Fruit fly (Drosophila melanogaster) whole organism, embryonic: ENCODE results near the gene Efhc1.1.

Source experiments
- Ada2b ChIP-seq: fragments of 200-800 bp; sonication (Bioruptor generic); IDR thresholded peaks from 2 replicates; pipeline ENCODE4 v1.3.6; 2022; ENCODE audit warnings: missing biosample characterization, missing genetic modification characterization
- Atf3 ChIP-seq: fragments of 200-800 bp; sonication (Bioruptor generic); optimal IDR thresholded peaks from 3 replicates; lab custom pipeline; 2016; ENCODE audit warnings: missing biosample characterization, missing genetic modification characterization
- Awh ChIP-seq: fragments of 200-800 bp; sonication (Bioruptor generic); IDR thresholded peaks from 2 replicates; pipeline ENCODE4, ENCODE4 v1.3.6; 2022; ENCODE audit warnings: missing biosample characterization, missing genetic modification characterization
- CG10209 ChIP-seq: fragments of 200-800 bp; sonication (Bioruptor generic); optimal IDR thresholded peaks from 3 replicates; lab custom pipeline; 2017; ENCODE audit warnings: missing biosample characterization, mild to moderate bottlenecking, missing genetic modification characterization, missing genetic modification reagents
- CG10431 ChIP-seq: fragments of 200-800 bp; sonication (Bioruptor generic); optimal IDR thresholded peaks from 3 replicates; lab custom pipeline; 2018; ENCODE audit warnings: missing biosample characterization, mild to moderate bottlenecking, missing genetic modification characterization
- CG12391 ChIP-seq: fragments of 200-800 bp; sonication (Bioruptor generic); optimal IDR thresholded peaks from 3 replicates; lab custom pipeline; 2018; ENCODE audit warnings: missing biosample characterization, mild to moderate bottlenecking, missing genetic modification characterization, moderate library complexity
- CG14050 ChIP-seq: fragments of 200-800 bp; sonication (Bioruptor generic); IDR thresholded peaks from 3 replicates; pipeline ENCODE4 v1.3.6; 2022; ENCODE audit warnings: missing biosample characterization, missing genetic modification characterization
- CG14965 ChIP-seq: fragments of 200-800 bp; sonication (Bioruptor generic); optimal IDR thresholded peaks from 2 replicates; lab custom pipeline; 2016; ENCODE audit warnings: missing biosample characterization, missing genetic modification characterization, borderline replicate concordance
- CG18764 ChIP-seq: fragments of 200-800 bp; sonication (Bioruptor generic); optimal IDR thresholded peaks from 3 replicates; lab custom pipeline; 2016; ENCODE audit warnings: missing biosample characterization, missing genetic modification characterization
- CG2875 ChIP-seq: fragments of 200-800 bp; sonication (Bioruptor generic); optimal IDR thresholded peaks from 2 replicates; lab custom pipeline; 2017; ENCODE audit warnings: missing biosample characterization, mild to moderate bottlenecking, missing genetic modification characterization, missing genetic modification reagents
- CG3065 ChIP-seq: fragments of 200-800 bp; sonication (Bioruptor generic); optimal IDR thresholded peaks from 2 replicates; lab custom pipeline; 2016; ENCODE audit warnings: missing biosample characterization, missing genetic modification characterization
- CG31365 ChIP-seq: fragments of 200-800 bp; sonication (Bioruptor generic); optimal IDR thresholded peaks from 2 replicates; lab custom pipeline; 2018; ENCODE audit warnings: missing biosample characterization, mild to moderate bottlenecking, missing genetic modification characterization
- CG31441 ChIP-seq: fragments of 200-800 bp; sonication (Bioruptor generic); IDR thresholded peaks from 2 replicates; pipeline ENCODE4 v1.3.6; 2022; ENCODE audit warnings: missing biosample characterization, missing genetic modification characterization
- CG7987 ChIP-seq: fragments of 200-800 bp; sonication (Bioruptor generic); optimal IDR thresholded peaks from 2 replicates; lab custom pipeline; 2018; ENCODE audit warnings: missing biosample characterization, mild to moderate bottlenecking, missing genetic modification characterization, moderate library complexity
- CG8359 ChIP-seq: fragments of 200-800 bp; sonication (Bioruptor generic); optimal IDR thresholded peaks from 2 replicates; lab custom pipeline; 2017; ENCODE audit warnings: missing biosample characterization, mild to moderate bottlenecking, missing genetic modification characterization, borderline replicate concordance
- CG9817 ChIP-seq: fragments of 200-800 bp; sonication (Bioruptor generic); optimal IDR thresholded peaks from 2 replicates; lab custom pipeline; 2018; ENCODE audit warnings: missing biosample characterization, mild to moderate bottlenecking, missing genetic modification characterization, moderate library complexity
- D ChIP-seq, 2 experiments: fragments of 200-800 bp in 1 of 2; fragments of >200 bp in 1 of 2; sonication (Bioruptor generic) in 1 of 2; optimal IDR thresholded peaks; 2 replicates in 1 of 2; 3 replicates in 1 of 2; lab custom pipeline; 2017; ENCODE audit warnings: mild to moderate bottlenecking in 1 of 2, missing biosample characterization in 1 of 2, missing genetic modification characterization in 1 of 2, missing genetic modification reagents in 1 of 2
- D19A ChIP-seq: fragments of 200-800 bp; optimal IDR thresholded peaks from 3 replicates; lab custom pipeline; 2019; ENCODE audit warnings: missing biosample characterization, mild to moderate bottlenecking, missing genetic modification characterization, moderate library complexity
- Doc2 ChIP-seq: fragments of 200-800 bp; sonication (Bioruptor generic); IDR thresholded peaks from 2 replicates; pipeline ENCODE4 v1.3.6; 2022; ENCODE audit warnings: missing biosample characterization, missing genetic modification characterization
- Doc3 ChIP-seq: fragments of 200-800 bp; sonication (Bioruptor generic); IDR thresholded peaks from 3 replicates; pipeline ENCODE4 v1.3.6; 2022; ENCODE audit warnings: missing biosample characterization, missing genetic modification characterization; ENCODE audit not compliant: partially characterized antibody
- Eip74EF ChIP-seq, 2 experiments: fragments of 200-800 bp in 1 of 2; fragments of >200 bp in 1 of 2; sonication (Bioruptor generic) in 1 of 2; optimal IDR thresholded peaks; 2 replicates each; lab custom pipeline; 2017 to 2019; ENCODE audit warnings: missing biosample characterization in 2 of 2, missing genetic modification characterization in 2 of 2, mild to moderate bottlenecking in 1 of 2, moderate library complexity in 1 of 2
- Fer3 ChIP-seq: fragments of 200-800 bp; sonication (Bioruptor generic); optimal IDR thresholded peaks from 2 replicates; lab custom pipeline; 2018; ENCODE audit warnings: missing biosample characterization, mild to moderate bottlenecking, missing genetic modification characterization, moderate library complexity
- HmgZ ChIP-seq: fragments of 200-800 bp; sonication (Bioruptor generic); optimal IDR thresholded peaks from 2 replicates; lab custom pipeline; 2018; ENCODE audit warnings: missing biosample characterization, mild to moderate bottlenecking, missing genetic modification characterization
- Neu2 ChIP-seq: fragments of 200-800 bp; sonication (Bioruptor generic); optimal IDR thresholded peaks from 3 replicates; lab custom pipeline; 2016; ENCODE audit warnings: missing biosample characterization, missing genetic modification characterization, borderline replicate concordance
- Opbp ChIP-seq: fragments of 200-800 bp; sonication (Bioruptor generic); IDR thresholded peaks from 3 replicates; pipeline ENCODE4 v1.3.6; 2022; ENCODE audit warnings: missing biosample characterization, missing genetic modification characterization; ENCODE audit not compliant: partially characterized antibody
- Pdp1 ChIP-seq, 2 experiments: fragments of 200-800 bp; sonication (Bioruptor generic); optimal IDR thresholded peaks; 3 replicates each; lab custom pipeline; 2016; ENCODE audit warnings: missing biosample characterization in 2 of 2, missing genetic modification characterization in 2 of 2, mild to moderate bottlenecking in 1 of 2, moderate library complexity in 1 of 2
- Scr ChIP-seq: fragments of 200-800 bp; sonication (Bioruptor generic); IDR thresholded peaks from 2 replicates; pipeline ENCODE4 v1.3.6; 2022; ENCODE audit warnings: missing biosample characterization, missing genetic modification characterization; ENCODE audit not compliant: partially characterized antibody
- Sox102F ChIP-seq: fragments of 200-800 bp; sonication (Bioruptor generic); optimal IDR thresholded peaks from 2 replicates; lab custom pipeline; 2018; ENCODE audit warnings: missing biosample characterization, mild to moderate bottlenecking, missing genetic modification characterization, moderate library complexity
- Usf ChIP-seq: fragments of 200-800 bp; sonication (Bioruptor generic); optimal IDR thresholded peaks from 2 replicates; lab custom pipeline; 2017; ENCODE audit warnings: missing genotype, missing biosample characterization, missing genetic modification characterization
- Xrp1 ChIP-seq: fragments of 200-800 bp; sonication (Bioruptor generic); IDR thresholded peaks from 2 replicates; pipeline ENCODE4 v1.3.6; 2022; ENCODE audit warnings: missing biosample characterization, missing genetic modification characterization
- amos ChIP-seq: fragments of 200-800 bp; sonication (Bioruptor generic); IDR thresholded peaks from 2 replicates; pipeline ENCODE4 v1.3.6; 2022; ENCODE audit warnings: missing biosample characterization, missing genetic modification characterization; ENCODE audit not compliant: partially characterized antibody
- bbx ChIP-seq: fragments of 200-800 bp; sonication (Bioruptor generic); IDR thresholded peaks from 2 replicates; pipeline ENCODE4 v1.3.6; 2022; ENCODE audit warnings: missing biosample characterization, missing genetic modification characterization; ENCODE audit not compliant: partially characterized antibody
- btn ChIP-seq: fragments of 200-800 bp; sonication (Bioruptor generic); optimal IDR thresholded peaks from 2 replicates; lab custom pipeline; 2016; ENCODE audit warnings: missing biosample characterization, missing genetic modification characterization
- caup ChIP-seq: fragments of 200-800 bp; sonication (Bioruptor generic); optimal IDR thresholded peaks from 3 replicates; lab custom pipeline; 2017; ENCODE audit warnings: missing biosample characterization, mild to moderate bottlenecking, missing genetic modification characterization, moderate library complexity; ENCODE audit not compliant: severe bottlenecking
- crp ChIP-seq, 2 experiments: fragments of 200-800 bp; sonication (Bioruptor generic); optimal IDR thresholded peaks; 2 replicates in 1 of 2; 3 replicates in 1 of 2; lab custom pipeline; 2017; ENCODE audit warnings: missing biosample characterization in 2 of 2, missing genetic modification characterization in 2 of 2, mild to moderate bottlenecking in 1 of 2, moderate library complexity in 1 of 2
- lola ChIP-seq, 3 experiments: fragments of >200 bp in 2 of 3; fragments of 200-800 bp in 1 of 3; sonication (Bioruptor generic) in 1 of 3; optimal IDR thresholded peaks; 2 replicates each; lab custom pipeline; 2017 to 2019; ENCODE audit warnings: missing biosample characterization in 3 of 3, missing genetic modification characterization in 3 of 3, mild to moderate bottlenecking in 1 of 3, moderate library complexity in 1 of 3
- nerfin-2 ChIP-seq: fragments of 200-800 bp; sonication (Bioruptor generic); IDR thresholded peaks from 2 replicates; pipeline ENCODE4 v1.3.6; 2022; ENCODE audit warnings: missing biosample characterization, missing genetic modification characterization; ENCODE audit not compliant: partially characterized antibody
- nmo ChIP-seq: fragments of 200-800 bp; sonication (Bioruptor generic); optimal IDR thresholded peaks from 2 replicates; lab custom pipeline; 2018; ENCODE audit warnings: missing biosample characterization, mild to moderate bottlenecking, missing genetic modification characterization, moderate library complexity
- row ChIP-seq: fragments of 200-800 bp; sonication (Bioruptor generic); IDR thresholded peaks from 3 replicates; pipeline ENCODE4 v1.3.6; 2022; ENCODE audit warnings: missing biosample characterization, missing genetic modification characterization
- salm ChIP-seq: fragments of 200-800 bp; sonication (Bioruptor generic); optimal IDR thresholded peaks from 2 replicates; lab custom pipeline; 2018; ENCODE audit warnings: missing biosample characterization, mild to moderate bottlenecking, missing genetic modification characterization
- sens ChIP-seq: fragments of 200-800 bp; sonication (Bioruptor generic); peaks from one replicate; lab custom pipeline; 2016; ENCODE audit warnings: missing biosample characterization, missing genetic modification characterization
- slou ChIP-seq: fragments of 200-800 bp; sonication (Bioruptor generic); optimal IDR thresholded peaks from 3 replicates; lab custom pipeline; 2016; ENCODE audit warnings: missing biosample characterization, missing genetic modification characterization
- twi ChIP-seq: fragments of 200-800 bp; optimal IDR thresholded peaks from 2 replicates; lab custom pipeline; 2019; ENCODE audit warnings: missing biosample characterization, mild to moderate bottlenecking, missing genetic modification characterization, moderate library complexity
- vnd ChIP-seq: fragments of 200-800 bp; sonication (Bioruptor generic); IDR thresholded peaks from 3 replicates; pipeline ENCODE4 v1.3.6; 2022; ENCODE audit warnings: missing biosample characterization, missing genetic modification characterization; ENCODE audit not compliant: partially characterized antibody

Efhc1.1 gene

dm6 chrX:15788235-15789187 is 5.0 kb upstream of the Efhc1.1 start, which contains the start of gene Rhp (continued):
- TF ChIP-seq salm (tag; lab: Kevin White, UChicago) (peak; percentile 57), Atf3 (GFP tag; lab: Kevin White, UChicago) (no peak), Xrp1 (GFP tag; lab: Robert Waterston, UW) (peak; percentile 40; the same call in 1 of the 2 replicates), bbx (GFP tag; lab: Robert Waterston, UW) (peak; percentile 50; the same call in 1 of the 2 replicates), CG10209 (peak; percentile 43), caup (GFP tag; lab: Kevin White, UChicago) (peak; percentile 31), slou (GFP tag; lab: Kevin White, UChicago) (no peak), CG31365 (tag; lab: Kevin White, UChicago) (peak; percentile 49), Fer3 (tag; lab: Kevin White, UChicago) (peak; percentile 51), Neu2 (GFP tag; lab: Kevin White, UChicago) (no peak), sens (GFP tag; lab: Kevin White, UChicago) (peak; percentile 90), Pdp1 (GFP tag; optimal IDR thresholded peaks at IDR 0.05; lab: Kevin White, UChicago) (peak in 1 of 2 experiments; percentile 19), D (optimal IDR thresholded peaks at IDR 0.05; lab: Kevin White, UChicago) (no peak), D (GFP tag; optimal IDR thresholded peaks at IDR 0.05; lab: Kevin White, UChicago) (peak; percentile 43), Eip74EF (GFP tag; optimal IDR thresholded peaks at IDR 0.05; lab: Kevin White, UChicago) (peak in 1 of 2 experiments; percentile 17), lola (GFP tag; optimal IDR thresholded peaks at IDR 0.05; lab: Kevin White, UChicago) (peak in 1 of 3 experiments; percentile 23), twi (tag; lab: Kevin White, UChicago) (no peak), CG9817 (tag; lab: Kevin White, UChicago) (no peak), btn (no peak), amos (GFP tag; lab: Robert Waterston, UW) (peak; percentile 54; the same call in 1 of the 2 replicates), CG2875 (peak; percentile 46), nerfin-2 (GFP tag; lab: Robert Waterston, UW) (no peak), Ada2b (GFP tag; lab: Robert Waterston, UW) (no peak), Scr (GFP tag; lab: Robert Waterston, UW) (no peak; the same call in 1 of the 2 replicates), CG8359 (GFP tag; lab: Kevin White, UChicago) (peak; percentile 25), CG31441 (GFP tag; lab: Robert Waterston, UW) (no peak), row (peak; percentile 32; the same call in 2 of the 3 replicates), Doc2 (no peak), crp (GFP tag; optimal IDR thresholded peaks at IDR 0.05; lab: Kevin White, UChicago) (no peak), CG14050 (GFP tag; lab: Robert Waterston, UW) (0 out of 3 replicates have a peak, but pooled peaks have one; percentile 9), vnd (GFP tag; lab: Robert Waterston, UW) (no peak), Doc3 (no peak), Awh (GFP tag; lab: Robert Waterston, UW) (peak; percentile 55), nmo (GFP tag; lab: Kevin White, UChicago) (no peak), HmgZ (no peak), Opbp (0 out of 3 replicates have a peak, but pooled peaks have one; percentile 14), CG14965 (GFP tag; lab: Kevin White, UChicago) (no peak), CG18764 (peak; percentile 17), CG3065 (no peak), Sox102F (GFP tag; lab: Kevin White, UChicago) (peak; percentile 50), Usf (no peak), CG10431 (GFP tag; lab: Kevin White, UChicago) (peak; percentile 55), CG12391 (tag; lab: Kevin White, UChicago) (peak; percentile 11), D19A (tag; lab: Kevin White, UChicago) (peak; percentile 47), CG7987 (peak; percentile 62)
